Fruit fly (Drosophila melanogaster) ovary, adult (tissue): ENCODE data around the gene sowah.

Source experiments
- CG17801 ChIP-seq: fragments of 200-800 bp; optimal IDR thresholded peaks from 2 replicates; lab custom pipeline; 2019; ENCODE audit warnings: missing biosample characterization, mild to moderate bottlenecking, missing genetic modification characterization, moderate library complexity; ENCODE audit not compliant: partially characterized antibody

Gene sowah

dm6 chr3L:12496428-12497344, 75.7 kb downstream of the sowah start, which contains the start of gene CG10657:
Gene CG10657 (minus strand): TSS chr3L:12497216.
- no peak for TF ChIP-seq CG17801 (GFP tag; lab: Kevin White, UChicago)

DNA sequence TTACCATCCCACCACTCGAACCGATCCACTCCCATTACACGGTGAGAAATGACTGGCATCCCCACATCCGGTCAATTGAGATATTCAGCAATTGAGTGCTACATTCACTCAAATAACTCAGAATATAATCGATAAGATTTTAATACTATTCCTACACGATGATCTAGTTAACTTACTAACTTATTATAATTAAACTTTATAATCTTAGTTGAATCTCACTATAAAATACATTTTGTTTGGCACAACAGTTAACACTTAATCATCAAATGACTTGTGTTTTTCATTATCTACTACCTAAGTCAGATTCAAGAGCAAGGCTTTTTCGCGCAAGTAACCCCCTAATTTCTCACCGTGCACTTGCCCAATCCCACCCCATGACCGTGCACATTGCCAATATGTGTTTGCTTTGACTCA, 77.0 kb downstream of the sowah start:
- no peak for TF ChIP-seq CG17801 (GFP tag; lab: Kevin White, UChicago)

- no peak for TF ChIP-seq CG17801 (GFP tag; lab: Kevin White, UChicago)
These were observed 78.1 kb downstream of the sowah start for dm6 chr3L:12494273-12494672.

dm6 chr3L:12490418-12491035, 81.8 kb downstream of the sowah start, which contains the start of gene CG10660:
Gene CG10660 (minus strand): TSS chr3L:12490676.
- TF ChIP-seq CG17801 (GFP tag; lab: Kevin White, UChicago): peak; percentile 86

DNA sequence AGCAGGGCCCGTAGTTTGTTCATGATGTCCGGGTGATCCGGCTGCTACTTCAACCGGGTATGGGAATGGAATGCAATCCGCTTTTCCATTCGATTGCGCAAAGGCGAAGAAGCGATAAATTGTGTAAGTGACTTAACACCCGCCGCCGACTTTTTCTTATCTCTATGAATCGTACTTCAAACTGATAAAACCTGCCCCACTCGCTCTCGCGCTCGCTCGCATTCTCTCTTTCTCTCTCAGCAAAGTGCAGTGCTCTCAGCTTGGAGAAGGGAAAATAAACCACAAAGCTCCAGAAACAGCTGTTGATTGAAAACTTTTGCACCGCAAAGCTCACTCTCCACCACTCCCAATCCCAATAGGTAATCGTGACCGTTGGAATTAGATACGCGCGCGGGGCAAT, 82.4 kb downstream of the sowah start:
- no peak for TF ChIP-seq CG17801 (GFP tag; lab: Kevin White, UChicago)
